Fruit fly (Drosophila melanogaster): ENCODE data around the gene CG8673.
A peak's percentile ranks its signal among the peaks of the same experiment; 100 is the strongest.

The CG8673 gene

DNA sequence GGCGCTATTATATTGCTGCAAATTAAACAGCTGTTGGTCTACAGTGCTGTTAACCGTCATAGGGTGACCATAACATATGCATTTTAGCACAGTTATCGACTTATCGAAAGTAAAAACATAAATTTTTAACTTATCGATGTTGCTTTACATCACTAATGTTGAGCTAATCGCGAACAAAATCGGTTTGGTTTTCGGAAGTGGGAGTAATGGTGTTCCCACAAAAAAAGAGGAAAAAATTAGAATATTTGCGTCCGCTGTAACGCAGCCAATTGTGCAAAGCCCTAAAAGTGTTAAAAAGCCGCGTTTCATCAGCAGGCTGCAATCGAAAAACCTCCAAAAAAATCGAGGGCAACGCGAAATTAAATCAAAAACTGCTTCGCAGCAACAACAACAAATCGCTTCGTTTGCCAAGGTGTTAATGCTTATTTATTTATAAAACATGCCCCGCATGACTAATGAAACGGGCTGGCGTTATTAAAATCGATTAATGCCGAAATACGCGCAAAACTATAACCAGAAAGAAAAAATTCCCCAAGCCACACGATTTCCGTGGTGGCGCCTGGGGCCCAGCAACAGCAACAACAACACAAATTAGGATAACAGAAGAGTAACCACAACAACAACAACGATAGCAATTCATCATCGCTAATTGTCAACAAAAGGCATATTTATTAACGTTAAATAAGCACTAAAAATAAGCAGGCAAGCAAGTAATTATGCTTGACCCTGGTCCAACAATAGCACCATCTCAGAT lies 2.9 kb downstream of the CG8673 start, which contains the start of the genes CG12375 and CG8668 (continued):
- TF ChIP-seq CG15336 (GFP tag; IDR thresholded peaks at IDR 0.05) (no peak), CG11762 (GFP tag; optimal IDR thresholded peaks at IDR 0.05; ENCODE audit: insufficient read depth) (no peak), CG32006 (GFP tag; optimal IDR thresholded peaks at IDR 0.05) (no peak), Eip93F (GFP tag; optimal IDR thresholded peaks at IDR 0.05) (peak; percentile 9), Eip78C (GFP tag) (peak; percentile 59)

dm6 chr2L:8128911-8129310 lies 4.8 kb downstream of the CG8673 start:
- TF ChIP-seq salr (GFP tag; optimal IDR thresholded peaks at IDR 0.05) (no peak), CG31627 (GFP tag; optimal IDR thresholded peaks at IDR 0.05) (no peak), dsx (GFP tag; optimal IDR thresholded peaks at IDR 0.05; ENCODE audit: poor library complexity, severe bottlenecking) (no peak), CG7368 (GFP tag; optimal IDR thresholded peaks at IDR 0.05) (no peak), spab (GFP tag; optimal IDR thresholded peaks at IDR 0.05) (no peak), Sox14 (GFP tag; optimal IDR thresholded peaks at IDR 0.05) (no peak), vri (GFP tag; optimal IDR thresholded peaks at IDR 0.05) (no peak), Blimp-1 (GFP tag; optimal IDR thresholded peaks at IDR 0.05) (no peak), Lpt (GFP tag; optimal IDR thresholded peaks at IDR 0.05) (no peak), CG6792 (GFP tag; optimal IDR thresholded peaks at IDR 0.05) (no peak), fd85E (GFP tag; optimal IDR thresholded peaks at IDR 0.05) (no peak), cyc (GFP tag; optimal IDR thresholded peaks at IDR 0.05) (no peak), Eip75B (GFP tag; optimal IDR thresholded peaks at IDR 0.05) (no peak), CG6276 (GFP tag; optimal IDR thresholded peaks at IDR 0.05) (no peak), CG15336 (GFP tag; IDR thresholded peaks at IDR 0.05) (no peak), CG11294 (GFP tag; IDR thresholded peaks at IDR 0.05) (no peak), CG34406 (GFP tag; optimal IDR thresholded peaks at IDR 0.05) (no peak), CG1621 (tag; optimal IDR thresholded peaks at IDR 0.05) (no peak), lz (GFP tag; optimal IDR thresholded peaks at IDR 0.05) (no peak)

- TF ChIP-seq CG11294 (GFP tag; IDR thresholded peaks at IDR 0.05) (no peak), vri (GFP tag; optimal IDR thresholded peaks at IDR 0.05) (peak; percentile 5)
Observed at dm6 chr2L:8129996-8130641, 6.0 kb downstream of the CG8673 start.

dm6 chr2L:8130729-8131128 lies 6.6 kb downstream of the CG8673 start:
- no peak for TF ChIP-seq CG9139 (GFP tag; optimal IDR thresholded peaks at IDR 0.05)

dm6 chr2L:8133772-8134386 lies 9.8 kb downstream of the CG8673 start:
- no peak for TF ChIP-seq Met (GFP tag; optimal IDR thresholded peaks at IDR 0.05)
- no peak for TF ChIP-seq dsx (GFP tag; optimal IDR thresholded peaks at IDR 0.05; ENCODE audit: poor library complexity, severe bottlenecking)
- no peak for TF ChIP-seq CG6808 (GFP tag; optimal IDR thresholded peaks at IDR 0.05)
- TF ChIP-seq cyc (GFP tag; optimal IDR thresholded peaks at IDR 0.05): no peak
- no peak for TF ChIP-seq Sox102F (GFP tag; optimal IDR thresholded peaks at IDR 0.05)
- TF ChIP-seq pdm3 (GFP tag; optimal IDR thresholded peaks at IDR 0.05): no peak
- TF ChIP-seq CG8119 (GFP tag; IDR thresholded peaks at IDR 0.05): no peak
- no peak for TF ChIP-seq net (GFP tag; optimal IDR thresholded peaks at IDR 0.05)
- TF ChIP-seq CG15336 (GFP tag; IDR thresholded peaks at IDR 0.05): no peak
- TF ChIP-seq achi (GFP tag; optimal IDR thresholded peaks at IDR 0.05): no peak
- TF ChIP-seq CG10669 (GFP tag; optimal IDR thresholded peaks at IDR 0.05): no peak
- no peak for TF ChIP-seq CG3032 (tag; optimal IDR thresholded peaks at IDR 0.05)
- TF ChIP-seq CG6276 (GFP tag; optimal IDR thresholded peaks at IDR 0.05): no peak
- TF ChIP-seq Hr4 (GFP tag; optimal IDR thresholded peaks at IDR 0.05): no peak
- no peak for TF ChIP-seq Hr39 (GFP tag; optimal IDR thresholded peaks at IDR 0.05)
- no peak for TF ChIP-seq Ets96B (tag; optimal IDR thresholded peaks at IDR 0.05)
- no peak for TF ChIP-seq CG11294 (GFP tag; IDR thresholded peaks at IDR 0.05)
- no peak for TF ChIP-seq vri (GFP tag; optimal IDR thresholded peaks at IDR 0.05)

Measured in whole organism, prepupa.